Worm (Caenorhabditis elegans): ENCODE measurements around the gene osta-3.

Gene osta-3

DNA sequence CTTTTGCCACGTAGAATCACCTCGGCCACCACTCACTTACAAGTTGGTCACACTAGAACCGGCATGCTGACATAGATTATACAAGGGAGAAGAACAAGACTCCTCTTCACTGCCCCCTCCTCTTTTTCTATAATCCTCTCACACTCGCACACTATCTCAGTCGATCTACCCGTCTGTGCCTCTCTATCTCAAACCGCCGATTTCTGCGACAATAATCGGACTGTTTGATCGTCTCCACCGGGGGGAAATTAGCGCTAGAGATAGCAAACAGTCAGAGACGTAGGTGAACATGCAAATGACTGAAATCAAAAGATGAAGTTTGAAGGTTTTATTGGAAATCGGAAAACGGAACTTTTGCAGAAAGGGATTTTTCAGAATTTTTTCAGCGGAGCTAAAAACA lies 10.1 kb downstream of the osta-3 start:
- no peak for TF ChIP-seq ceh-13 (GFP tag; optimal IDR thresholded peaks at IDR 0.05)
- no peak for TF ChIP-seq tbx-37 (GFP tag; conservative IDR thresholded peaks at IDR 0.05)
- TF ChIP-seq pes-1 (GFP tag; IDR thresholded peaks at IDR 0.05), result no peak
- no peak for TF ChIP-seq F13C5.2 (tag; optimal IDR thresholded peaks at IDR 0.05)
- no peak for TF ChIP-seq tra-4 (tag; optimal IDR thresholded peaks at IDR 0.05)
- TF ChIP-seq scrt-1 (GFP tag; IDR thresholded peaks at IDR 0.05), result no peak
- no peak for TF ChIP-seq ama-1 (optimal IDR thresholded peaks at IDR 0.05)
- no peak for TF ChIP-seq hnd-1 (tag; optimal IDR thresholded peaks at IDR 0.05)
- TF ChIP-seq tbx-11 (GFP tag; IDR thresholded peaks at IDR 0.05), result no peak
- no peak for TF ChIP-seq flt-1 (GFP tag; IDR thresholded peaks at IDR 0.05)
- TF ChIP-seq hmbx-1 (tag; optimal IDR thresholded peaks at IDR 0.05), result no peak
- no peak for TF ChIP-seq ets-7 (tag; optimal IDR thresholded peaks at IDR 0.05)
- no peak for TF ChIP-seq B0310.2 (tag; optimal IDR thresholded peaks at IDR 0.05)

DNA sequence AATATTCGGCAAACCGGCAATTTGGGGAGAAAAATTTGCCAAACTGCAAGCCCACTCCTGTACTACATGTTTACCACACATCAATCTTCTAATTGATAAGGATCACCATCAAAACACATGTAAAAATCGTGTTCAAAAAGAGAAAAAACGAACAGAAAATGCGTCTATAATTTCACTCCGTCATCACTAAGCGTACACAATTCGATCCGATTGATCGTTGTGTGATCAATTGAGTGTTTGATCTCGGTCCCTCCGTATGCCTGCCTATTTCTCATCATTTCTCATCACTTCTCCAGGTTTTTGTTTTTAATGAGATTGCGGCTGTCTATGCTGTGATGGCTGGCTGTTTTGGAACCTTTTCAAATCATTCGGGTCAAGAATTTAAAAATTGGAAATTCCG lies 13.1 kb downstream of the osta-3 start:
- TF ChIP-seq ama-1 (optimal IDR thresholded peaks at IDR 0.05) (no peak), hmg-4 (GFP tag; optimal IDR thresholded peaks at IDR 0.05) (no peak), aly-1 (tag; optimal IDR thresholded peaks at IDR 0.05) (no peak), B0310.2 (tag; optimal IDR thresholded peaks at IDR 0.05) (no peak), F13C5.2 (tag; optimal IDR thresholded peaks at IDR 0.05) (no peak), scrt-1 (GFP tag; IDR thresholded peaks at IDR 0.05) (no peak), ceh-36 (tag; optimal IDR thresholded peaks at IDR 0.05) (no peak), tra-4 (tag; optimal IDR thresholded peaks at IDR 0.05) (no peak), ceh-13 (GFP tag; optimal IDR thresholded peaks at IDR 0.05) (no peak), tbx-11 (GFP tag; IDR thresholded peaks at IDR 0.05) (no peak), hmbx-1 (tag; optimal IDR thresholded peaks at IDR 0.05) (no peak), hnd-1 (tag; optimal IDR thresholded peaks at IDR 0.05) (no peak), ets-7 (tag; optimal IDR thresholded peaks at IDR 0.05) (no peak), flt-1 (GFP tag; IDR thresholded peaks at IDR 0.05) (no peak), sea-1 (GFP tag; conservative IDR thresholded peaks at IDR 0.05) (no peak), tbx-37 (GFP tag; conservative IDR thresholded peaks at IDR 0.05) (no peak)

DNA sequence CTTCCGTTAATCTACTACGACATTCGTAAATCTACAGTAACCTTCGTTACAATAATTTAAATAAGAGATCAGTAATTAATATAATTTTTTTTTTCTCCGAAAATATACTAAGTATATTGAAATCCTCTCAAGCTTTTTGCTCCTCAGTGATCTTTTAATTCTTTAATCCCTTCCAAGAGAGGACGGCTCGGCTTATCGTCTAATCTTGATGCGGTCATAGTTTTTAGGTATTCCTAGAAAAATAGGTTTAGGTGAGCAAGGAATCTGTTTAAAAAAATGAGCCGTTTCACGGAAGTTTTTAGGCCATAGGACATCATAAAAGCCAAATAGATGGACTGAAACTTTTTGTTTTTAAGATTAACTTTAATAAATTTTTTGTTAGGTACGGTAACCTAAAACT lies 19.7 kb downstream of the osta-3 start:
- TF ChIP-seq flt-1 (GFP tag; IDR thresholded peaks at IDR 0.05), result no peak
- no peak for TF ChIP-seq B0310.2 (tag; optimal IDR thresholded peaks at IDR 0.05)
- peak; percentile 6 for TF ChIP-seq ceh-36 (tag; optimal IDR thresholded peaks at IDR 0.05)

DNA sequence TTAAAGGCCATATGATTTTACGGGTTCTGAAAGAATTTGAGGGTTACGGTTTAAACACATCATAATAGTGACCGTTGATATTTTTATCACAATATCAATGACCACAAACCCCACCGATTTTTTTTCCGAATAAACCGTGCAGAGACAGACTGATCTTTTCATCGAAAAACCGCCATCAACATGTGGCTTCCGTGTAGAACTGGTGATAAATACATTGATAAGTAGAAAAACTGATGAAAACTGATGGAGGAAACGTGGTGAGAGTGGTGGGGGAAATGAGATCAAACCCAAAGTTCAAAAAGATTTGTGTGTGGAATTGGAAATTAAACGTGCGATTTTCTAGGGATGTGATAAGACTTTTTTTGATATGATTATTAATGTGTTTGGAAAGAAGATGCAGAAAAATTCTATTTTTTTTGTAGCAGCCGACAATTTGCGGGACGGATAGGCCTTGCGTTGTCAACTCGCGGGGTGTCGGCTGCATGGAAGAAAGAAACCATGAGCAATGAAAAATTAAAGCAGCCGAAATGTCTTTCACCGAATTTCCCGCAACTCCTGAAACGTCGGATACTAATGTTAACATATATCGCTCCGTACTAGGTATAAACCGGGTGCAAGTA lies 26.4 kb downstream of the osta-3 start:
- TF ChIP-seq scrt-1 (GFP tag; IDR thresholded peaks at IDR 0.05) (no peak), tbx-11 (GFP tag; IDR thresholded peaks at IDR 0.05) (no peak), ama-1 (optimal IDR thresholded peaks at IDR 0.05) (no peak), ets-7 (tag; optimal IDR thresholded peaks at IDR 0.05) (no peak), hnd-1 (tag; optimal IDR thresholded peaks at IDR 0.05) (no peak), flt-1 (GFP tag; IDR thresholded peaks at IDR 0.05) (no peak)

DNA sequence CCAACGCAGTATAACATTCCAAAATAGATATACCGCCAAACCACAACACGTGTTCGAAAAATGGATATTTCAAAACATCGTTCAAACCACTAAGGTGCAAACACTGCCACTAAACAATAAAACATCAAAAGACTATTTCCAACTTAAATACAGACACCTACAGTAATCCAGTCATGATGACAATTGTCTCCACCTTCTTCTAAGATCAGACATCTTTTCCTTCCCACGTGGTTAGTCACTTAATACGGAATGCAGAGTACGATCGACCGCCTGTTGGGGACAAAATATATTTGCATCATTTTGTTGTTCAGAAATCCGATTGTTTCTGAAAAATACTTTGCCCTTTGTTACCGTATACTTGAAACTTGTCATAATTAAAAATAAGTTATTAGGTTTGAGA lies 28.9 kb downstream of the osta-3 start:
- TF ChIP-seq scrt-1 (GFP tag; IDR thresholded peaks at IDR 0.05) (no peak), sea-1 (GFP tag; conservative IDR thresholded peaks at IDR 0.05) (no peak), F13C5.2 (tag; optimal IDR thresholded peaks at IDR 0.05) (no peak), tbx-37 (GFP tag; conservative IDR thresholded peaks at IDR 0.05) (no peak), ets-7 (tag; optimal IDR thresholded peaks at IDR 0.05) (no peak), flt-1 (GFP tag; IDR thresholded peaks at IDR 0.05) (no peak), hnd-1 (tag; optimal IDR thresholded peaks at IDR 0.05) (no peak), ceh-13 (GFP tag; optimal IDR thresholded peaks at IDR 0.05) (no peak), hmg-4 (GFP tag; optimal IDR thresholded peaks at IDR 0.05) (no peak), aly-1 (tag; optimal IDR thresholded peaks at IDR 0.05) (no peak), ceh-36 (tag; optimal IDR thresholded peaks at IDR 0.05) (no peak), ama-1 (optimal IDR thresholded peaks at IDR 0.05) (no peak), B0310.2 (tag; optimal IDR thresholded peaks at IDR 0.05) (no peak)

DNA sequence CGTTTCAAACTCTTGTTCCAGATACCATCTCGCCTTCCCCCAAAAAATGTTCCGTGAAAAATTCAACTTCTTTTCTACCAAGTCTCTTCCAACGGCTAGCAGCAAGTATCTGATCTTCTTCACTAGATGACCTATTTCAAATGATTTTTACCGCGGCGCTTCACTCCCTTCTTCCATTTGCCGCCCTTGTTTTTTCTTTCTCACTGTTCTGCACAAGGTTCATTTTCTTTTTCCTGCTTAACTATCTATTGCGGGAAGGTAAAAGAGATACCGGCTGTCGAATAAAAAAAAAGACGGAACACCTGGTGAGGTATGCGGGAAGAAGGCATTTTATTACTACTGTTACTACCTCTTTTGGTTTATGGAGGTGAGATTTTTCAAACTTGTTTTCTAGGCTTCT lies 30.7 kb downstream of the osta-3 start, which contains the start of gene cdh-7:
Gene cdh-7, plus strand, starts transcription at position 214 of the 400 bp plus-strand sequence.
- no peak for TF ChIP-seq flt-1 (GFP tag; IDR thresholded peaks at IDR 0.05)
- TF ChIP-seq tra-4 (tag; optimal IDR thresholded peaks at IDR 0.05), result no peak
- TF ChIP-seq hmbx-1 (tag; optimal IDR thresholded peaks at IDR 0.05), result no peak
- no peak for TF ChIP-seq hnd-1 (tag; optimal IDR thresholded peaks at IDR 0.05)
- TF ChIP-seq pes-1 (GFP tag; IDR thresholded peaks at IDR 0.05), result no peak
- TF ChIP-seq ceh-36 (tag; optimal IDR thresholded peaks at IDR 0.05), result no peak
- no peak for TF ChIP-seq sea-1 (GFP tag; conservative IDR thresholded peaks at IDR 0.05)
- no peak for TF ChIP-seq F13C5.2 (tag; optimal IDR thresholded peaks at IDR 0.05)
- TF ChIP-seq aly-1 (tag; optimal IDR thresholded peaks at IDR 0.05), result no peak
- TF ChIP-seq ets-7 (tag; optimal IDR thresholded peaks at IDR 0.05), result no peak
- TF ChIP-seq hmg-4 (GFP tag; optimal IDR thresholded peaks at IDR 0.05), result no peak
- TF ChIP-seq B0310.2 (tag; optimal IDR thresholded peaks at IDR 0.05), result no peak
- TF ChIP-seq tbx-37 (GFP tag; conservative IDR thresholded peaks at IDR 0.05), result no peak
- TF ChIP-seq tbx-11 (GFP tag; IDR thresholded peaks at IDR 0.05), result no peak
- no peak for TF ChIP-seq scrt-1 (GFP tag; IDR thresholded peaks at IDR 0.05)
- no peak for TF ChIP-seq ama-1 (optimal IDR thresholded peaks at IDR 0.05)
- TF ChIP-seq ceh-13 (GFP tag; optimal IDR thresholded peaks at IDR 0.05), result no peak

DNA sequence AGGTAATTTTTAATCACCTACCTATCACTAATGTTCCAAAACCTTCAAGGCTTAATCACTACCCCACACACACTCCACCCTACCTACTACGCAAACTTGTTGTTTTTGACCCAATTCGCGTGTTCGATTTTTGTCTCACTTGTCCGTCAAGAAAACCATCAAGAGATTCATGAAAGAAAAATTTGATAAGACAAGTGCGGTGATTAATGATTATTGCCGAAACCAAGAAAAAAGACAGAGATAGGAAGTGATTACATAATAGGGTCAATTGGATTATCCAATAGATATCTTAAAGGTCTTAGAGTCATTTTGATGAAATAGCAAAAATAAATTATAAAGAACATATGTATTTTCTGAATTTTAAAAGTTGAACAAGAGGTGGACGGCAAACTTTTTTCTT lies 31.9 kb downstream of the osta-3 start:
- TF ChIP-seq sea-1 (GFP tag; conservative IDR thresholded peaks at IDR 0.05) (no peak), tbx-37 (GFP tag; conservative IDR thresholded peaks at IDR 0.05) (no peak), ets-7 (tag; optimal IDR thresholded peaks at IDR 0.05) (no peak), flt-1 (GFP tag; IDR thresholded peaks at IDR 0.05) (no peak), hnd-1 (tag; optimal IDR thresholded peaks at IDR 0.05) (no peak), F13C5.2 (tag; optimal IDR thresholded peaks at IDR 0.05) (no peak), pes-1 (GFP tag; IDR thresholded peaks at IDR 0.05) (no peak), hmg-4 (GFP tag; optimal IDR thresholded peaks at IDR 0.05) (no peak), scrt-1 (GFP tag; IDR thresholded peaks at IDR 0.05) (no peak)

DNA sequence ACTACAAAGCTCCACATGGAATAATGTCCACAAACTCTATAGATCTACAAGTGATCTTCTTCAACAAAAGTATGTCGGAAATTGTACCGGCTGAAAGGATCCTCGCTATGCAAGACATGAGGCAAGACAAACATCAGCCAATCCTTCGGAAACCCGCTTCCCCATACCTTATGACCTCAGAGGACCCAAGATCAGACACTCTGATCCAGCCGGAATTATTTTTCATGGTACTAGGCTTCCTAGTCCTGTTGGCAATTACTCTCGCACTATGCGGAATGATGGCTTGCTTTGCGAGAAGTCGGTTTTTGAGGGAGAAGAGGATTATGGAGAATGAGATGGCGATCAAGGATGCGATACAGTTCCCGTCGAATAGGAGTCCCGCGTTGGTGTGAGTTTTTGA lies 37.6 kb downstream of the osta-3 start:
- no peak for TF ChIP-seq tbx-11 (GFP tag; IDR thresholded peaks at IDR 0.05)
- no peak for TF ChIP-seq tbx-37 (GFP tag; conservative IDR thresholded peaks at IDR 0.05)
- no peak for TF ChIP-seq F13C5.2 (tag; optimal IDR thresholded peaks at IDR 0.05)
- TF ChIP-seq ama-1 (optimal IDR thresholded peaks at IDR 0.05), result no peak
- no peak for TF ChIP-seq tra-4 (tag; optimal IDR thresholded peaks at IDR 0.05)
- TF ChIP-seq hmg-4 (GFP tag; optimal IDR thresholded peaks at IDR 0.05), result no peak
- no peak for TF ChIP-seq ets-7 (tag; optimal IDR thresholded peaks at IDR 0.05)
- no peak for TF ChIP-seq ceh-36 (tag; optimal IDR thresholded peaks at IDR 0.05)
- TF ChIP-seq hnd-1 (tag; optimal IDR thresholded peaks at IDR 0.05), result no peak
- TF ChIP-seq aly-1 (tag; optimal IDR thresholded peaks at IDR 0.05), result no peak
- no peak for TF ChIP-seq scrt-1 (GFP tag; IDR thresholded peaks at IDR 0.05)
- no peak for TF ChIP-seq ceh-13 (GFP tag; optimal IDR thresholded peaks at IDR 0.05)
- no peak for TF ChIP-seq sea-1 (GFP tag; conservative IDR thresholded peaks at IDR 0.05)
- no peak for TF ChIP-seq pes-1 (GFP tag; IDR thresholded peaks at IDR 0.05)
- no peak for TF ChIP-seq flt-1 (GFP tag; IDR thresholded peaks at IDR 0.05)
- no peak for TF ChIP-seq hmbx-1 (tag; optimal IDR thresholded peaks at IDR 0.05)
- no peak for TF ChIP-seq B0310.2 (tag; optimal IDR thresholded peaks at IDR 0.05)
